Worm (Caenorhabditis elegans) whole organism, young adult: ENCODE measurements around the gene sri-40.
"Not testable (repeated sequence)": the region's sequence is repeated elsewhere in the genome, so short reads cannot be mapped to it uniquely, and the experiment has no call there.

Source experiments
- F55B11.4 ChIP-seq: sonication (generic microtip); optimal IDR thresholded peaks from 2 replicates; lab custom pipeline; 2016; ENCODE audit warnings: missing compliant biosample characterization, missing genetic modification characterization, borderline replicate concordance; ENCODE audit not compliant: insufficient read depth
- cebp-1 ChIP-seq, 2 experiments: fragments of 200-800 bp in 1 of 2; sonication (Bioruptor generic) in 1 of 2; sonication (generic microtip) in 1 of 2; IDR thresholded peaks in 1 of 2; optimal IDR thresholded peaks in 1 of 2; 2 replicates each; pipeline versions ENCODE4 v1.3.6 to Lab custom; 2017 to 2022; ENCODE audit warnings: missing compliant biosample characterization in 2 of 2, missing genetic modification characterization in 2 of 2, mild to moderate bottlenecking in 1 of 2, missing genetic modification reagents in 1 of 2, moderate library complexity in 1 of 2
- ekl-4 ChIP-seq: fragments of 200-800 bp; sonication (Bioruptor generic); IDR thresholded peaks from 2 replicates; pipeline ENCODE4 v1.3.6; 2022; ENCODE audit warnings: missing genetic modification reagents, missing genetic modification characterization, missing compliant biosample characterization
- nfya-1 ChIP-seq: sonication (generic microtip); optimal IDR thresholded peaks from 2 replicates; lab custom pipeline; 2017; ENCODE audit warnings: antibody characterized with exemption, missing compliant biosample characterization, missing genetic modification characterization, borderline replicate concordance; ENCODE audit not compliant: insufficient read depth
- snpc-4 ChIP-seq, 5 experiments: fragments of 150-350 bp in 1 of 5; sonication (generic microtip) in 4 of 5; optimal IDR thresholded peaks; 2 replicates each; lab custom pipeline; 2014 to 2018; ENCODE audit warnings: missing genetic modification characterization in 5 of 5, missing biosample characterization in 3 of 5, antibody characterized with exemption in 2 of 5, mild to moderate bottlenecking in 2 of 5, missing compliant biosample characterization in 2 of 5, missing genotype in 2 of 5, moderate library complexity in 2 of 5, missing genetic modification reagents in 1 of 5
- unc-62 ChIP-seq: fragments of 150-350 bp; optimal IDR thresholded peaks from 2 replicates; lab custom pipeline; 2014; ENCODE audit warnings: missing biosample characterization, missing genetic modification reagents, missing genetic modification characterization

DNA sequence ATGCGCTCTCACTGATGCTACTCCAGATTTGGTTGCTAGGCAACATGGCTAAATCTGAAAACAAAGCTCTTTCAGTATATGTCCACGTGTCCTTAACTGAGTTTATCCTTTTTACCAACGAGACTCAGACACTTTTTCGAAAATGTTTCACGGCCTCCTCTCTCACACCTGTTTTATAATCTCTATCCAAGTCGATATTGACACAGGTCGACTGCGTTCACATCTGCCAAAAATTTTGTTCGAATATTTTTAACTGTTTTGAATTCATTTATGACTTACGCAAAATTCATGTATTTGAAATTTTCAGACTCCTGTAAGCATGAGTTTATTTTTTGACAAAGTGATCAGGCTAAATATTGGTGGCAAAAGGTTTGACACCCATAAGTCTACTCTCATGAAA lies 38.0 kb downstream of the sri-40 start, which contains the start of gene ZC239.3:
- not testable (repeated sequence) for TF ChIP-seq nfya-1 (tag; lab: Kevin White, UChicago); ekl-4 (GFP tag; lab: Robert Waterston, UW); F55B11.4 (tag; lab: Kevin White, UChicago); cebp-1 (GFP tag; IDR thresholded peaks at IDR 0.05; lab: Robert Waterston, UW); cebp-1 (tag; optimal IDR thresholded peaks at IDR 0.05; lab: Kevin White, UChicago); snpc-4 (GFP tag; optimal IDR thresholded peaks at IDR 0.05; lab: Kevin White, UChicago); snpc-4 (tag; optimal IDR thresholded peaks at IDR 0.05; lab: Kevin White, UChicago); unc-62 (GFP tag; lab: Kevin White, UChicago)
